Worm (Caenorhabditis elegans) whole organism, dauer: ENCODE data around the gene F35E8.10.
"Not testable (repeated sequence)": the region's sequence is repeated elsewhere in the genome, so short reads cannot be mapped to it uniquely, and the experiment has no call there.

Experiments used
- unc-62 ChIP-seq: sonication (generic microtip); optimal IDR thresholded peaks from 2 replicates; lab custom pipeline; 2017; ENCODE audit warnings: missing biosample characterization, missing genetic modification reagents, missing genetic modification characterization

F35E8.10 gene

ce11 chrV:15920273-15920672 is at the start of gene F35E8.10:
TSS of gene F35E8.10 (minus strand) at chrV:15920373.
- TF ChIP-seq unc-62 (GFP tag; lab: Kevin White, UChicago), result no peak

ce11 chrV:15969653-15970052 is 49.5 kb upstream of the F35E8.10 start, which contains the start of gene F36G9.7:
TSS of gene F36G9.7 (minus strand) at chrV:15969753.
- TF ChIP-seq unc-62 (GFP tag; lab: Kevin White, UChicago), result no peak

ce11 chrV:15967542-15967941 is 47.4 kb upstream of the F35E8.10 start, which contains the start of gene sri-1:
TSS of gene sri-1 (minus strand) at chrV:15967642.
- TF ChIP-seq unc-62 (GFP tag; lab: Kevin White, UChicago), result no peak

ce11 chrV:15965114-15965513 is 44.9 kb upstream of the F35E8.10 start, which contains the start of gene sri-2:
TSS of gene sri-2 (minus strand) at chrV:15965214.
- TF ChIP-seq unc-62 (GFP tag; lab: Kevin White, UChicago), result no peak

- no peak for TF ChIP-seq unc-62 (GFP tag; lab: Kevin White, UChicago)
These were observed 39.3 kb upstream of the F35E8.10 start for ce11 chrV:15959456-15959855.

- TF ChIP-seq unc-62 (GFP tag; lab: Kevin White, UChicago), result no peak
These were observed 36.9 kb upstream of the F35E8.10 start, which contains the start of gene F36G9.3 for ce11 chrV:15957098-15957497. TSS of gene F36G9.3 (plus strand) at chrV:15957398.

- TF ChIP-seq unc-62 (GFP tag; lab: Kevin White, UChicago), result no peak
These were observed 35.3 kb upstream of the F35E8.10 start, which contains the start of gene srh-186 for ce11 chrV:15955497-15955896. TSS of gene srh-186 (plus strand) at chrV:15955797.

- no peak for TF ChIP-seq unc-62 (GFP tag; lab: Kevin White, UChicago)
These were observed 34.8 kb upstream of the F35E8.10 start, which contains the start of gene srw-57 for ce11 chrV:15954932-15955331. TSS of gene srw-57 (minus strand) at chrV:15955032.

- no peak for TF ChIP-seq unc-62 (GFP tag; lab: Kevin White, UChicago)
These were observed 32.6 kb upstream of the F35E8.10 start, which contains the start of gene srw-56 for ce11 chrV:15952762-15953161. TSS of gene srw-56 (minus strand) at chrV:15952862.

ce11 chrV:15950903-15951302 is 30.7 kb upstream of the F35E8.10 start, which contains the start of gene srw-59:
TSS of gene srw-59 (minus strand) at chrV:15951003.
- no peak for TF ChIP-seq unc-62 (GFP tag; lab: Kevin White, UChicago)

- TF ChIP-seq unc-62 (GFP tag; lab: Kevin White, UChicago), result no peak
These were observed 23.0 kb upstream of the F35E8.10 start, which contains the start of gene srw-53 for ce11 chrV:15943125-15943524. TSS of gene srw-53 (plus strand) at chrV:15943425.

ce11 chrV:15940254-15940653 is 20.1 kb upstream of the F35E8.10 start, which contains the start of gene srw-55:
TSS of gene srw-55 (minus strand) at chrV:15940354.
- no peak for TF ChIP-seq unc-62 (GFP tag; lab: Kevin White, UChicago)

- no peak for TF ChIP-seq unc-62 (GFP tag; lab: Kevin White, UChicago)
These were observed 12.2 kb upstream of the F35E8.10 start, which contains the start of gene srw-26 for ce11 chrV:15932390-15932789. TSS of gene srw-26 (minus strand) at chrV:15932490.

ce11 chrV:15929882-15930281 is 9.7 kb upstream of the F35E8.10 start, which contains the start of gene srbc-77:
TSS of gene srbc-77 (plus strand) at chrV:15930182.
- not testable (repeated sequence) for TF ChIP-seq unc-62 (GFP tag; lab: Kevin White, UChicago)

ce11 chrV:15928325-15928724 is 8.2 kb upstream of the F35E8.10 start, which contains the start of gene pzf-1:
TSS of gene pzf-1 (minus strand) at chrV:15928425.
- TF ChIP-seq unc-62 (GFP tag; lab: Kevin White, UChicago), result no peak

ce11 chrV:15924307-15924706 is 4.1 kb upstream of the F35E8.10 start, which contains the start of gene nhr-108:
TSS of gene nhr-108 (minus strand) at chrV:15924472.
- no peak for TF ChIP-seq unc-62 (GFP tag; lab: Kevin White, UChicago)

- TF ChIP-seq unc-62 (GFP tag; lab: Kevin White, UChicago), result no peak
These were observed 2.8 kb upstream of the F35E8.10 start, which contains the start of gene F35E8.13 for ce11 chrV:15922979-15923378. TSS of gene F35E8.13 (plus strand) at chrV:15923279.
